Worm (Caenorhabditis elegans): Measurements from ENCODE around the gene T02B11.4.
"Not testable (repeated sequence)": the region's sequence is repeated elsewhere in the genome, so short reads cannot be mapped to it uniquely, and the experiment has no call there.

DNA sequence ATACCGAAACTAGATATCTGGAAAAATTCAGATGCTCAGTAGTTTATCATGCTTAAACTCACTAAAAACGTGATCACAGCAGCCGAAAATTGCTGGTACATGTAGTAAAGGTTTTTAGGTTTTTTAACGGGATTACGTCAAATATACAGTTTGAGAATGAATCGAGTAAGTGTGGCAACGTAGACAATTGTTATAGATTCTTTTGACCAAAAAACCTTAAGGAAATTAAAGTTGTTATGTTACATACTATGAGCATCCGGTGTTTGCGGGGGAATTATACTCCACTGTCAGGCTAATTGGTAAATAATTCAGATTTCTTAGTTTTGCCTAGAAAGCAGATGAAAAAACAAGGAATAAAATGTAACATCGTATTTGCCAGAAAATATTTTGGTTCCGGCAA is 50.3 kb downstream of the T02B11.4 start, which contains the start of gene srx-32:
- TF ChIP-seq ama-1 (optimal IDR thresholded peaks at IDR 0.05); nhr-28 (tag; optimal IDR thresholded peaks at IDR 0.05); nhr-237 (tag; optimal IDR thresholded peaks at IDR 0.05); elt-1 (tag; optimal IDR thresholded peaks at IDR 0.05); egl-27 (tag; optimal IDR thresholded peaks at IDR 0.05); nhr-76 (tag; optimal IDR thresholded peaks at IDR 0.05); ztf-11 (tag; optimal IDR thresholded peaks at IDR 0.05); nfya-1 (tag; optimal IDR thresholded peaks at IDR 0.05; ENCODE audit: insufficient read depth): not testable (repeated sequence)

All from whole organism, L3 larva.